Fruit fly (Drosophila melanogaster) whole organism, embryonic: ENCODE measurements around the gene CG6005.

Experiments
- Asciz ChIP-seq: fragments of 200-800 bp; sonication (Bioruptor generic); optimal IDR thresholded peaks from 2 replicates; lab custom pipeline; 2017; ENCODE audit warnings: missing biosample characterization, mild to moderate bottlenecking, missing genetic modification characterization, missing genetic modification reagents
- BEAF-32 ChIP-seq: fragments of 200-800 bp; sonication (Bioruptor generic); optimal IDR thresholded peaks from 3 replicates; lab custom pipeline; 2017; ENCODE audit warnings: missing biosample characterization, missing genetic modification characterization, mild to moderate bottlenecking, moderate library complexity, missing genetic modification reagents
- CG10147 ChIP-seq: fragments of 200-800 bp; sonication (Bioruptor generic); optimal IDR thresholded peaks from 2 replicates; lab custom pipeline; 2019; ENCODE audit warnings: missing biosample characterization, mild to moderate bottlenecking, missing genetic modification characterization, moderate library complexity
- CG12659 ChIP-seq: fragments of 200-800 bp; sonication (Bioruptor generic); optimal IDR thresholded peaks from 3 replicates; lab custom pipeline; 2017; ENCODE audit warnings: mild to moderate bottlenecking, missing biosample characterization, missing genetic modification reagents, missing genetic modification characterization
- CG13624 ChIP-seq: fragments of 200-800 bp; sonication (Bioruptor generic); optimal IDR thresholded peaks from 2 replicates; lab custom pipeline; 2016; ENCODE audit warnings: missing biosample characterization, missing genetic modification characterization
- CG15601 ChIP-seq: fragments of 200-800 bp; sonication (Bioruptor generic); optimal IDR thresholded peaks from 3 replicates; lab custom pipeline; 2019; ENCODE audit warnings: missing biosample characterization, mild to moderate bottlenecking, missing genetic modification characterization, moderate library complexity
- CG17568 ChIP-seq: fragments of 200-800 bp; sonication (Bioruptor generic); optimal IDR thresholded peaks from 2 replicates; lab custom pipeline; 2018; ENCODE audit warnings: missing biosample characterization, mild to moderate bottlenecking, missing genetic modification characterization, moderate library complexity
- CG17912 ChIP-seq: fragments of 200-800 bp; sonication (Bioruptor generic); optimal IDR thresholded peaks from 2 replicates; lab custom pipeline; 2018; ENCODE audit warnings: missing biosample characterization, mild to moderate bottlenecking, missing genetic modification characterization
- CG18476 ChIP-seq: fragments of 200-800 bp; sonication (Bioruptor generic); optimal IDR thresholded peaks from 2 replicates; lab custom pipeline; 2016; ENCODE audit warnings: missing biosample characterization, mild to moderate bottlenecking, missing genetic modification characterization
- CG30403 ChIP-seq: fragments of 200-800 bp; sonication (Bioruptor generic); optimal IDR thresholded peaks from 3 replicates; lab custom pipeline; 2016; ENCODE audit warnings: missing biosample characterization, missing genetic modification characterization
- CG32772 ChIP-seq: fragments of 200-800 bp; sonication (Bioruptor generic); IDR thresholded peaks from 2 replicates; pipeline ENCODE4 v1.3.6; 2022; ENCODE audit warnings: missing biosample characterization, missing genetic modification characterization
- CG34376 ChIP-seq: fragments of 200-800 bp; sonication (Bioruptor generic); optimal IDR thresholded peaks from 2 replicates; lab custom pipeline; 2018; ENCODE audit warnings: missing biosample characterization, mild to moderate bottlenecking, missing genetic modification characterization
- CG4730 ChIP-seq: fragments of 200-800 bp; sonication (Bioruptor generic); IDR thresholded peaks from 2 replicates; pipeline ENCODE4 v1.3.6; 2022; ENCODE audit warnings: missing biosample characterization, missing genetic modification characterization
- CG6683 ChIP-seq: fragments of 200-800 bp; sonication (Bioruptor generic); optimal IDR thresholded peaks from 2 replicates; lab custom pipeline; 2017; ENCODE audit warnings: missing biosample characterization, mild to moderate bottlenecking, missing genetic modification characterization, missing genetic modification reagents
- CG6791 ChIP-seq: fragments of 200-800 bp; sonication (Bioruptor generic); IDR thresholded peaks from 3 replicates; pipeline ENCODE4 v1.3.6; 2022; ENCODE audit warnings: missing biosample characterization, missing genetic modification characterization; ENCODE audit not compliant: partially characterized antibody
- CG8924 ChIP-seq: fragments of 200-800 bp; optimal IDR thresholded peaks from 3 replicates; lab custom pipeline; 2019; ENCODE audit warnings: missing biosample characterization, mild to moderate bottlenecking, missing genetic modification characterization, moderate library complexity
- CG9797 ChIP-seq: fragments of 200-800 bp; sonication (Bioruptor generic); optimal IDR thresholded peaks from 3 replicates; lab custom pipeline; 2018; ENCODE audit warnings: missing biosample characterization, mild to moderate bottlenecking, missing genetic modification characterization
- Camta ChIP-seq: fragments of 200-800 bp; sonication (Bioruptor generic); optimal IDR thresholded peaks from 2 replicates; lab custom pipeline; 2016; ENCODE audit warnings: missing biosample characterization, missing genetic modification characterization
- CoRest ChIP-seq: fragments of 200-800 bp; sonication (Bioruptor generic); optimal IDR thresholded peaks from 3 replicates; lab custom pipeline; 2018; ENCODE audit warnings: missing biosample characterization, mild to moderate bottlenecking, missing genetic modification characterization, moderate library complexity
- Dek ChIP-seq: fragments of 200-800 bp; sonication (Bioruptor generic); optimal IDR thresholded peaks from 3 replicates; lab custom pipeline; 2019; ENCODE audit warnings: missing biosample characterization, mild to moderate bottlenecking, missing genetic modification characterization, moderate library complexity
- Dll ChIP-seq: fragments of 200-800 bp; sonication (Bioruptor generic); IDR thresholded peaks from 4 replicates; pipeline ENCODE4 v1.3.6; 2022; ENCODE audit warnings: missing biosample characterization, missing genetic modification characterization; ENCODE audit not compliant: partially characterized antibody
- ERR ChIP-seq: fragments of 200-800 bp; sonication (Bioruptor generic); optimal IDR thresholded peaks from 2 replicates; lab custom pipeline; 2016; ENCODE audit warnings: missing biosample characterization, missing genetic modification characterization
- H15 ChIP-seq: fragments of 200-800 bp; sonication (Bioruptor generic); IDR thresholded peaks from 3 replicates; pipeline ENCODE4 v1.3.6; 2022; ENCODE audit warnings: missing biosample characterization, missing genetic modification characterization
- Hey ChIP-seq: fragments of 200-800 bp; sonication (Bioruptor generic); optimal IDR thresholded peaks from 3 replicates; lab custom pipeline; 2018; ENCODE audit warnings: missing biosample characterization, mild to moderate bottlenecking, missing genetic modification characterization
- Hr3 ChIP-seq: fragments of 200-800 bp; sonication (Bioruptor generic); optimal IDR thresholded peaks from 3 replicates; lab custom pipeline; 2016; ENCODE audit warnings: missing biosample characterization, missing genetic modification characterization
- Hsf ChIP-seq: fragments of 200-800 bp; sonication (Bioruptor generic); optimal IDR thresholded peaks from 3 replicates; lab custom pipeline; 2016; ENCODE audit warnings: missing biosample characterization, missing genetic modification characterization
- Pdp1 ChIP-seq, 2 experiments: fragments of 200-800 bp; sonication (Bioruptor generic); optimal IDR thresholded peaks; 3 replicates each; lab custom pipeline; 2016; ENCODE audit warnings: missing biosample characterization in 2 of 2, missing genetic modification characterization in 2 of 2, mild to moderate bottlenecking in 1 of 2, moderate library complexity in 1 of 2
- Sin3A ChIP-seq: fragments of >200 bp; optimal IDR thresholded peaks from 2 replicates; lab custom pipeline; 2018
- Six4 ChIP-seq: fragments of 200-800 bp; sonication (Bioruptor generic); optimal IDR thresholded peaks from 2 replicates; lab custom pipeline; 2016; ENCODE audit warnings: missing biosample characterization, missing genetic modification characterization
- aop ChIP-seq: fragments of 200-800 bp; sonication (Bioruptor generic); IDR thresholded peaks from 2 replicates; pipeline ENCODE4 v1.3.6; 2022; ENCODE audit warnings: missing biosample characterization, missing genetic modification characterization
- az2 ChIP-seq: fragments of 200-800 bp; sonication (Bioruptor generic); optimal IDR thresholded peaks from 3 replicates; lab custom pipeline; 2016; ENCODE audit warnings: missing biosample characterization, missing genetic modification characterization
- bab2 ChIP-seq: fragments of 200-800 bp; sonication (Bioruptor generic); optimal IDR thresholded peaks from 2 replicates; lab custom pipeline; 2016; ENCODE audit warnings: missing biosample characterization, missing genetic modification characterization
- crc ChIP-seq: fragments of 200-800 bp; sonication (Bioruptor generic); optimal IDR thresholded peaks from 2 replicates; lab custom pipeline; 2016; ENCODE audit warnings: missing biosample characterization, missing genetic modification characterization
- eve ChIP-seq, 2 experiments: fragments of >200 bp; optimal IDR thresholded peaks; 2 replicates each; lab custom pipeline; 2017; ENCODE audit warnings: missing biosample characterization in 2 of 2, missing genetic modification characterization in 2 of 2
- gt ChIP-seq: fragments of 200-800 bp; sonication (Bioruptor generic); IDR thresholded peaks from 2 replicates; pipeline ENCODE4 v1.3.6; 2022; ENCODE audit warnings: missing biosample characterization, missing genetic modification characterization
- ind ChIP-seq: fragments of 200-800 bp; sonication (Bioruptor generic); optimal IDR thresholded peaks from 3 replicates; lab custom pipeline; 2016; ENCODE audit warnings: missing biosample characterization, missing genetic modification characterization
- lola ChIP-seq, 3 experiments: fragments of >200 bp in 2 of 3; fragments of 200-800 bp in 1 of 3; sonication (Bioruptor generic) in 1 of 3; optimal IDR thresholded peaks; 2 replicates each; lab custom pipeline; 2017 to 2019; ENCODE audit warnings: missing biosample characterization in 3 of 3, missing genetic modification characterization in 3 of 3, mild to moderate bottlenecking in 1 of 3, moderate library complexity in 1 of 3
- pan ChIP-seq, 4 experiments: fragments of >200 bp in 3 of 4; fragments of 200-800 bp in 1 of 4; sonication (Bioruptor generic) in 1 of 4; optimal IDR thresholded peaks in 3 of 4; IDR thresholded peaks in 1 of 4; 2 replicates each; pipeline versions ENCODE4 v1.3.6 to Lab custom; 2017 to 2022; ENCODE audit warnings: missing biosample characterization in 2 of 4, missing genetic modification characterization in 2 of 4, mixed read lengths in 1 of 4
- phol ChIP-seq: fragments of 200-800 bp; sonication (Bioruptor generic); optimal IDR thresholded peaks from 3 replicates; lab custom pipeline; 2018; ENCODE audit warnings: missing biosample characterization, mild to moderate bottlenecking, missing genetic modification characterization, moderate library complexity
- ranshi ChIP-seq: fragments of 200-800 bp; sonication (Bioruptor generic); IDR thresholded peaks from 2 replicates; pipeline ENCODE4 v1.3.6; 2022; ENCODE audit warnings: missing biosample characterization, missing genetic modification characterization
- run ChIP-seq: fragments of 200-800 bp; sonication (Bioruptor generic); optimal IDR thresholded peaks from 3 replicates; lab custom pipeline; 2018; ENCODE audit warnings: missing biosample characterization, mild to moderate bottlenecking, missing genetic modification characterization
- schlank ChIP-seq: fragments of 200-800 bp; sonication (Bioruptor generic); optimal IDR thresholded peaks from 2 replicates; lab custom pipeline; 2018; ENCODE audit warnings: missing biosample characterization, mild to moderate bottlenecking, missing genetic modification characterization
- slbo ChIP-seq: fragments of 200-800 bp; sonication (Bioruptor generic); IDR thresholded peaks from 2 replicates; pipeline ENCODE4 v1.3.6; 2022; ENCODE audit warnings: missing biosample characterization, missing genetic modification characterization
- sna ChIP-seq: fragments of 200-800 bp; sonication (Bioruptor generic); IDR thresholded peaks from 2 replicates; pipeline ENCODE4 v1.3.6; 2022; ENCODE audit warnings: missing biosample characterization, missing genetic modification characterization; ENCODE audit not compliant: partially characterized antibody
- sr ChIP-seq: fragments of 200-800 bp; sonication (Bioruptor generic); IDR thresholded peaks from 3 replicates; pipeline ENCODE4 v1.3.6; 2022; ENCODE audit warnings: missing biosample characterization, missing genetic modification characterization
- tap ChIP-seq: fragments of 200-800 bp; optimal IDR thresholded peaks from 3 replicates; lab custom pipeline; 2019; ENCODE audit warnings: missing biosample characterization, mild to moderate bottlenecking, missing genetic modification characterization, moderate library complexity
- tll ChIP-seq, 2 experiments: fragments of 200-800 bp in 1 of 2; fragments of >200 bp in 1 of 2; sonication (Bioruptor generic) in 1 of 2; optimal IDR thresholded peaks; 2 replicates each; lab custom pipeline; 2017 to 2019; ENCODE audit warnings: missing biosample characterization in 2 of 2, missing genetic modification characterization in 2 of 2, mild to moderate bottlenecking in 1 of 2, moderate library complexity in 1 of 2
- usp ChIP-seq: fragments of >200 bp; optimal IDR thresholded peaks from 2 replicates; lab custom pipeline; 2017; ENCODE audit warnings: missing biosample characterization, missing genetic modification characterization
- vvl ChIP-seq: fragments of 200-800 bp; sonication (Bioruptor generic); IDR thresholded peaks from 2 replicates; pipeline ENCODE4 v1.3.6; 2022; ENCODE audit warnings: missing biosample characterization, missing genetic modification characterization

The CG6005 gene

dm6 chr3R:19023862-19024261, at the start of gene CG6005, which contains the start of gene CG14286:
CG6005 (minus strand) TSS chr3R:19024030.
CG14286 (plus strand) TSS chr3R:19024092.
- TF ChIP-seq CG12659 (peak; percentile 73), Six4 (GFP tag; lab: Kevin White, UChicago) (no peak), schlank (tag; lab: Kevin White, UChicago) (no peak), CG30403 (GFP tag; lab: Kevin White, UChicago) (peak; percentile 67), CG13624 (peak; percentile 75), eve (GFP tag; optimal IDR thresholded peaks at IDR 0.05; lab: Kevin White, UChicago) (no peak), Hey (tag; lab: Kevin White, UChicago) (no peak), CG17568 (no peak), Hsf (GFP tag; lab: Kevin White, UChicago) (peak; percentile 64), CG9797 (GFP tag; lab: Kevin White, UChicago) (peak; percentile 33), run (tag; lab: Kevin White, UChicago) (no peak), Dll (GFP tag; lab: Robert Waterston, UW) (peak; percentile 77), Dek (peak; percentile 19), usp (GFP tag; lab: Kevin White, UChicago) (no peak), gt (GFP tag; lab: Robert Waterston, UW) (no peak), phol (tag; lab: Kevin White, UChicago) (no peak), lola (GFP tag; optimal IDR thresholded peaks at IDR 0.05; lab: Kevin White, UChicago) (peak in 1 of 3 experiments; percentile 2), ind (GFP tag; lab: Kevin White, UChicago) (peak; percentile 55), CG8924 (tag; lab: Kevin White, UChicago) (peak; percentile 29), CG15601 (tag; lab: Kevin White, UChicago) (peak; percentile 42), CG6683 (no peak), CoRest (peak; percentile 34), aop (GFP tag; lab: Robert Waterston, UW) (peak; percentile 67; the same call in 1 of the 2 replicates), Camta (GFP tag; lab: Kevin White, UChicago) (peak; percentile 16), sna (GFP tag; lab: Robert Waterston, UW) (peak; percentile 69), Hr3 (peak; percentile 54), CG6791 (GFP tag; lab: Robert Waterston, UW) (peak; percentile 74), ERR (GFP tag; lab: Kevin White, UChicago) (no peak), CG18476 (GFP tag; lab: Kevin White, UChicago) (no peak), CG17912 (GFP tag; lab: Kevin White, UChicago) (peak; percentile 30), Asciz (GFP tag; lab: Kevin White, UChicago) (no peak), tap (no peak), H15 (GFP tag; lab: Robert Waterston, UW) (peak; percentile 58; the same call in 1 of the 3 replicates), vvl (GFP tag; lab: Robert Waterston, UW) (peak; percentile 78), ranshi (GFP tag; lab: Robert Waterston, UW) (peak; percentile 52; the same call in 1 of the 2 replicates), pan (optimal IDR thresholded peaks at IDR 0.05; lab: Kevin White, UChicago) (no peak), pan (GFP tag; optimal IDR thresholded peaks at IDR 0.05 in 1 of 2, IDR thresholded peaks at IDR 0.05 in 1 of 2) (peak in 1 of 2 experiments; percentile 75), Sin3A (lab: Kevin White, UChicago) (peak; percentile 49), Pdp1 (GFP tag; optimal IDR thresholded peaks at IDR 0.05; lab: Kevin White, UChicago) (peak; percentile 32 to 66), bab2 (peak; percentile 69), sr (GFP tag; lab: Robert Waterston, UW) (0 out of 3 replicates have a peak, but pooled peaks have one; percentile 18), BEAF-32 (GFP tag; lab: Kevin White, UChicago) (peak; percentile 86), crc (no peak), slbo (GFP tag; lab: Robert Waterston, UW) (peak; percentile 94), CG4730 (peak; percentile 48; the same call in 1 of the 2 replicates), CG10147 (GFP tag; lab: Kevin White, UChicago) (no peak), CG34376 (peak; percentile 17), CG32772 (GFP tag; lab: Robert Waterston, UW) (peak; percentile 51), az2 (GFP tag; lab: Kevin White, UChicago) (peak; percentile 74), tll (GFP tag; optimal IDR thresholded peaks at IDR 0.05; lab: Kevin White, UChicago) (no peak)
